Fruit fly (Drosophila melanogaster) Kc167 (cell line): ENCODE data around the gene CG42673.

Experiments used
- Myc ChIP-seq: fragments of >200 bp; optimal IDR thresholded peaks from 2 replicates; lab custom pipeline; 2017; ENCODE audit warnings: missing external identifiers
- Sin3A ChIP-seq: fragments of >200 bp; optimal IDR thresholded peaks from 2 replicates; lab custom pipeline; 2018; ENCODE audit warnings: missing external identifiers
- h ChIP-seq: fragments of >200 bp; optimal IDR thresholded peaks from 3 replicates; lab custom pipeline; 2018; ENCODE audit warnings: missing external identifiers
- insv ChIP-seq: fragments of >200 bp; optimal IDR thresholded peaks from 3 replicates; lab custom pipeline; 2018; ENCODE audit warnings: missing external identifiers
- psq ChIP-seq: fragments of >200 bp; optimal IDR thresholded peaks from 2 replicates; lab custom pipeline; 2017; ENCODE audit warnings: missing external identifiers
- ttk ChIP-seq: sonication (Bioruptor generic); optimal IDR thresholded peaks from 2 replicates; lab custom pipeline; 2017; ENCODE audit warnings: missing external identifiers

The CG42673 gene

dm6 chr3L:9601225-9601624, 54.2 kb downstream of the CG42673 start, which contains the start of the genes CG3088 and CG3306:
CG3088 (minus strand) TSS chr3L:9601325.
CG3306 (plus strand) TSS chr3L:9601523.
- TF ChIP-seq Myc (no peak), psq (lab: Kevin White, UChicago) (no peak), h (lab: Kevin White, UChicago) (no peak), insv (lab: Kevin White, UChicago) (no peak), ttk (lab: Kevin White, UChicago) (no peak), Sin3A (lab: Kevin White, UChicago) (no peak)

DNA sequence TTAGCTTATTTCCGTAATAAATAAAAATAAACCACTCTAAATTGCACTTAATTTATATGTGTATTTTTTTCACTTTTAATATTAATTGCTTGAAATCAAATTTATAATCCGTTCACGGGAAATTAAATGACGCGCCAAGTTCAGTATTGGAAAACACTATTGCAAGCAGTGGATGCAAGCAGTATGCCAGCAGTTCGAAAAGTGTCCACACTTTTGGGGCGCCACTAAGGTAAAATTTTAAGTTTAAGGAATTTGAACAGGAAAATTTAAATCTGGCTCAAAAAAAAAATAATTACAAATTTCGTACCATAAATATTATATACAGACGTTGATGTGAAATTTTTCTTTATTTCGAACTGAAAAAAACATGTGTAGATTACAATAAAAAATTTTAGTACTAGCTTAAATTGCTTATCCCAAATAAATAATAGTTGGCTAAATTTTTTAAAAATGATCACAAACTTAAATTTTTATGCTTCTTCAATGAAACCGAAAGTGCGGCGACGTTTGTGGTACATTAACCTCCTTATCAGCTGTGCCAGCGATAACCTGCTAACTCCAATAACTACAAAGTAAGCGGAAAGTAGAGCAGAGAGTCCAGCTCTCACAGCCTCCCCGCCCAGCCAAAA, 67.1 kb downstream of the CG42673 start:
- TF ChIP-seq Myc, result no peak
- no peak for TF ChIP-seq insv (lab: Kevin White, UChicago)
- no peak for TF ChIP-seq h (lab: Kevin White, UChicago)

DNA sequence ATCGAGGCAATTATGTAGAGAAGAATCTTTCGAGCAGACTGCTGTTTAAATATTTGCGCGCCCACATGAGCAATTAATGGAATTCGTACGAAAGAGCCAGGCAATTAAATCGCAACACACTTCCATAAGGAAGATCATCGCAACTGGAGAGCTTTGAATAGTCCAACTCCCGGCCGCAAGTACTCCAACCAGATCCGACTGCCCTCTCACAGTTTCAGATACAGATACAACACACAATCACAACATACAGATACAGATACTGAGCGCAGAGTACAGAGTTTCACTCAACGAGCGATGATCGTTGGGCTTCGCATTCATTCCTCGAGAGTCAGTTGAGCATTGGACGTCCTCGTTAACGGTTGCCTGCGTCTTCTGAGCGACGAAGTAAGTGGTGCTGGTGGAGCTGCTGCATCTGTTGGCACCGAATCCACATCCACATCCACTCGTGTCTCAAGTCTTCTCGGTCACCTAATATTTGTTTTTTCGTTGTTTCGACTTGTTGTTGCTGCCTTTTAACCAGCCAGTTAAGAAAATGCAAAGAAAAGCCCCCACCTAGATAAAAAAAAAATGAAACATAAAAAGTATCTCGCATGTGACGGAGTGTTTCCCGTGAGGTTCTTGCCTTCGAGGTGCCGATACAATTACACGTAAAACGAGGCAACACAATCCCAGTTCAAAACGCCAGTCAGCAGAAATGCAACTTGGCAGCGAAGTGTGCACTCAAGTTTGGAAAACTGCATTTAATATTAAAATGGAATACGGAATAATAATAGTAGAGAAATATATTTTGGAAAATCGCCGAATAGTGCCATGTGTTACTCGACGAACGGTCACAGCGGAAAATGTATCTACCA, 67.8 kb downstream of the CG42673 start, which contains the start of gene LanB2:
LanB2 (plus strand) TSS at position 326 of the 854 bp plus-strand sequence.
- TF ChIP-seq h (lab: Kevin White, UChicago), result no peak
- no peak for TF ChIP-seq Myc

dm6 chr3L:9615443-9616141, 68.6 kb downstream of the CG42673 start:
- TF ChIP-seq psq (lab: Kevin White, UChicago), result no peak
- no peak for TF ChIP-seq h (lab: Kevin White, UChicago)
- TF ChIP-seq ttk (lab: Kevin White, UChicago), result no peak
- TF ChIP-seq Myc, result no peak
- no peak for TF ChIP-seq insv (lab: Kevin White, UChicago)
- no peak for TF ChIP-seq Sin3A (lab: Kevin White, UChicago)

DNA sequence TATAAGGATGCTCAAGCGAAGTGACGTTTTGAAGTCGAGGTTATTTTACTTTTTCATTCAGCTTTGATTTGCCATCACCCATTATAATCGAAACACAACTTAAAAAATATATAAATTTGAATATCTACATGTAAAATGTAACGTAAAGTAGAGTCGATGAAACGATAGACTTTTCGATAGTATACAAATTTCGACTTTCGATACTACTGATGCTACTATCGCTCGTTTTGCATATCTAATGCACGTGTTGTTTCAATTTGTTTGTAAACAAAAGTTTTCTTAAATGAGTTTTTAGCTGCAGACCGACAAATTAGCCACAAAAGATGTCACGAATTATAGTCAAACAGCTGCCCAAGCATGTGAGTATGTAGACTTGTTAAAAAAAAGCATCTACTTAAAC, 77.0 kb downstream of the CG42673 start, which contains the start of gene CG3335:
CG3335 (plus strand) TSS at position 224 of the 400 bp plus-strand sequence.
- TF ChIP-seq psq (lab: Kevin White, UChicago) (no peak), Sin3A (lab: Kevin White, UChicago) (no peak), h (lab: Kevin White, UChicago) (no peak), ttk (lab: Kevin White, UChicago) (no peak), insv (lab: Kevin White, UChicago) (no peak), Myc (no peak)

DNA sequence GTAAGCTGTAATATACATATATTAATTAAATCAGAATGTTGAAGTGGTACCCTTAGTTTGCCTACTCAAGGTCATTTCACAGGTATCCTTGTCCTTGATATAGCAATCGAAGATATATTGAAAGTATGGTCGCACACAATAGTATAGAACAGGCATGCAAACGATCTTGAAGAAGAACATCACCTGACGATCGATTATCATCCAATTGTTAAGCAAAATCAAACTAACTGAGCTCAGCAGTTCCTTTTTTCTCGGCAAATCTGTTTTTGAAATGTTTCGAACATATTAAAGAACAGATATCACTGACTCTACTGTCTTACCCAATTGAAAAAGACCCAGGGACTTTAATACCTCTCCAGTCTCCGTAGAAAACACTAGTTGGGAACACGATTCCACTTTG, 81.4 kb downstream of the CG42673 start, which contains the start of gene Cyp40:
Cyp40 (plus strand) TSS at position 301 of the 400 bp plus-strand sequence.
- no peak for TF ChIP-seq Sin3A (lab: Kevin White, UChicago)

DNA sequence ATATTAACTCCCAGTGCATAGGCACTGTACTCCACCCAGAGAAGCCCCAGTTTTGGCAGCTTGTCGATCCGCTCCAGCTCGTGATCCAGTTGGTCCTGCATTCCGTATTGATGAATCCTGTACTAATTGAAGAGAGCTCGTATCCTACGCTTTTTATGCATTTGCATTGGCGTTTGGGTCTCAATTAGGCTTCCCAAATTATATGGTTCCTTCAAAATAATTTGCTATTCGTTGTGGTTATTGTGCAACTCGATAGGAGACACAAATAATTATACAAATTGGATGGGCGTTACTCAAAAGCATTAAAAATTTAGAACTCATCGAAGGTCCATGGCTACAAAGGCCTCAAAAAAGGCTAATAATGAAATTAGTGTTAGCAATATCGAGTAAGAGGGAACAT, 82.1 kb downstream of the CG42673 start, which contains the start of gene Or67b:
Or67b (minus strand) TSS at position 101 of the 400 bp plus-strand sequence.
- no peak for TF ChIP-seq psq (lab: Kevin White, UChicago)
- no peak for TF ChIP-seq h (lab: Kevin White, UChicago)
- no peak for TF ChIP-seq insv (lab: Kevin White, UChicago)
- no peak for TF ChIP-seq Myc
- TF ChIP-seq ttk (lab: Kevin White, UChicago), result no peak
- no peak for TF ChIP-seq Sin3A (lab: Kevin White, UChicago)

- TF ChIP-seq psq (lab: Kevin White, UChicago) (no peak), insv (lab: Kevin White, UChicago) (no peak), Sin3A (lab: Kevin White, UChicago) (no peak), ttk (lab: Kevin White, UChicago) (no peak), Myc (no peak), h (lab: Kevin White, UChicago) (no peak)
These were observed 82.9 kb downstream of the CG42673 start for dm6 chr3L:9629910-9630309.

DNA sequence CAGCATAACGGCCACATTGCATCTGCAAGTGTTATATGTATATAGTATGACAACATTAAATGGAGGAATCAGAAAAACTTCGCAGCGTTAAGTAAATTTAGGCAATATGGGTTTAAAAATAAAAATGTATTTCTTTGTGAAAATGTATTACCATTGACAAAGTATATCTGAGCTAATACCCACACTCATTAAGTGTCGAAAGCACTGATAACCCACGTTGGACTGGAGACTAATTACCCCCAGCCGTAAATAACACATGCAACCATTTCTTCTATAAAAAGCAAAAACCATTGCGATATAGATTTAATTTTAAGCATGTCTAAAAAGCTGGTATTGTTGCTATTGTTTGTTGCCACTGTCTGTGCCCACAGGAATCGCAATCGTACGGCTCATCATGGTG, 90.8 kb downstream of the CG42673 start, which contains the start of gene CG8329:
CG8329 (plus strand) TSS at position 301 of the 400 bp plus-strand sequence.
- no peak for TF ChIP-seq insv (lab: Kevin White, UChicago)
- no peak for TF ChIP-seq h (lab: Kevin White, UChicago)
- no peak for TF ChIP-seq Sin3A (lab: Kevin White, UChicago)
- TF ChIP-seq Myc, result no peak
- no peak for TF ChIP-seq psq (lab: Kevin White, UChicago)
- TF ChIP-seq ttk (lab: Kevin White, UChicago), result no peak

dm6 chr3L:9638971-9639370, 92.0 kb downstream of the CG42673 start, which contains the start of gene CG18179:
CG18179 (plus strand) TSS chr3L:9639271.
- TF ChIP-seq ttk (lab: Kevin White, UChicago) (no peak), Sin3A (lab: Kevin White, UChicago) (no peak), insv (lab: Kevin White, UChicago) (no peak), Myc (no peak), h (lab: Kevin White, UChicago) (no peak), psq (lab: Kevin White, UChicago) (no peak)

DNA sequence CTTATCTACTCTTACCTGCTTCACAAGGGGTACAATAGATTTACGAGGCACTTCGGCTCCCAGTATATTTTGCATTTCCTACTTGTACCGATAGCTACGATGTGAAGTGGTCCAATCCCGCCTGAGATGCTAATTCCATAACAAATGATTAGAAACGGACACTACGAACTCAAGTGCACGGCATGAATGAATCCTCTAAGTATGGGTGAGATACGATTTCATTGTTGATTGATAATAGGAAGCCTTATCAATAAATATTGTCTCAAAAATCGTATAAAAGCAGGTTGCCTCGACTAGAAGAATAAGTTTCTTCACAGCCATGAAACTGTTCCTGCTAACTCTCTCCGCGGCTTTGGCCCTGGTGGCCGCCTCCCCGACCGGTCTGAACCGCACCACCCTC, 93.7 kb downstream of the CG42673 start, which contains the start of gene CG18180:
CG18180 (plus strand) TSS at position 301 of the 400 bp plus-strand sequence.
- no peak for TF ChIP-seq psq (lab: Kevin White, UChicago)
- no peak for TF ChIP-seq Sin3A (lab: Kevin White, UChicago)
- no peak for TF ChIP-seq insv (lab: Kevin White, UChicago)
- TF ChIP-seq Myc, result no peak
